Worm (Caenorhabditis elegans) whole organism, late embryonic: Measurements from ENCODE around the gene srj-25.

Experiments
- C08G9.2 ChIP-seq: sonication (generic microtip); optimal IDR thresholded peaks from 2 replicates; lab custom pipeline; 2016; ENCODE audit warnings: mild to moderate bottlenecking, missing genetic modification characterization, moderate library complexity, missing compliant biosample characterization
- C38D4.7 ChIP-seq: fragments of 200-800 bp; sonication (Bioruptor generic); optimal IDR thresholded peaks from 2 replicates; lab custom pipeline; 2018; ENCODE audit warnings: mild to moderate bottlenecking, missing genetic modification characterization, moderate library complexity, missing compliant biosample characterization
- K02D7.2 ChIP-seq: sonication (generic microtip); optimal IDR thresholded peaks from 2 replicates; lab custom pipeline; 2017; ENCODE audit warnings: mild to moderate bottlenecking, missing genetic modification characterization, missing compliant biosample characterization
- K09A11.1 ChIP-seq: sonication (generic microtip); optimal IDR thresholded peaks from 2 replicates; lab custom pipeline; 2017; ENCODE audit warnings: antibody characterized with exemption, mild to moderate bottlenecking, missing genetic modification characterization, missing compliant biosample characterization; ENCODE audit not compliant: insufficient read depth
- Y22D7AL.16 ChIP-seq: sonication (generic microtip); optimal IDR thresholded peaks from 2 replicates; lab custom pipeline; 2016; ENCODE audit warnings: missing genetic modification characterization, missing compliant biosample characterization
- ama-1 ChIP-seq: fragments of 150-350 bp; optimal IDR thresholded peaks from 2 replicates; lab custom pipeline; 2014
- ceh-14 ChIP-seq: sonication (generic microtip); optimal IDR thresholded peaks from 2 replicates; lab custom pipeline; 2016; ENCODE audit warnings: missing genotype, missing genetic modification characterization, missing compliant biosample characterization
- ceh-19 ChIP-seq: fragments of 200-800 bp; sonication (Bioruptor generic); optimal IDR thresholded peaks from 2 replicates; lab custom pipeline; 2018; ENCODE audit warnings: mild to moderate bottlenecking, missing genetic modification characterization, missing compliant biosample characterization
- ceh-24 ChIP-seq: sonication (generic microtip); optimal IDR thresholded peaks from 2 replicates; lab custom pipeline; 2016; ENCODE audit warnings: mild to moderate bottlenecking, missing genetic modification characterization, missing compliant biosample characterization
- ceh-34 ChIP-seq: sonication (generic microtip); optimal IDR thresholded peaks from 2 replicates; lab custom pipeline; 2016; ENCODE audit warnings: mild to moderate bottlenecking, missing genetic modification characterization, missing compliant biosample characterization
- ceh-45 ChIP-seq: fragments of 200-800 bp; sonication (Bioruptor generic); IDR thresholded peaks from 2 replicates; pipeline ENCODE4 v1.3.6; 2022; ENCODE audit warnings: missing genetic modification reagents, missing genetic modification characterization, missing compliant biosample characterization
- ceh-48 ChIP-seq: sonication (generic microtip); optimal IDR thresholded peaks from 2 replicates; lab custom pipeline; 2016; ENCODE audit warnings: missing genetic modification characterization, inconsistent platforms, missing compliant biosample characterization
- ceh-6 ChIP-seq: fragments of 200-800 bp; sonication (Bioruptor generic); optimal IDR thresholded peaks from 2 replicates; lab custom pipeline; 2018; ENCODE audit warnings: mild to moderate bottlenecking, missing genetic modification characterization, missing compliant biosample characterization
- ceh-9 ChIP-seq: sonication (generic microtip); optimal IDR thresholded peaks from 2 replicates; lab custom pipeline; 2016; ENCODE audit warnings: mild to moderate bottlenecking, missing genetic modification characterization, inconsistent platforms, missing compliant biosample characterization
- dmd-4 ChIP-seq: sonication (generic microtip); optimal IDR thresholded peaks from 2 replicates; lab custom pipeline; 2016; ENCODE audit warnings: borderline replicate concordance, missing genetic modification characterization, missing compliant biosample characterization
- dve-1 ChIP-seq: sonication (generic microtip); optimal IDR thresholded peaks from 2 replicates; lab custom pipeline; 2017; ENCODE audit warnings: antibody characterized with exemption, mild to moderate bottlenecking, missing genetic modification characterization, missing compliant biosample characterization
- elt-2 ChIP-seq: sonication (generic microtip); optimal IDR thresholded peaks from 2 replicates; lab custom pipeline; 2016; ENCODE audit warnings: missing genetic modification reagents, missing genetic modification characterization, missing compliant biosample characterization
- ets-4 ChIP-seq: sonication (generic microtip); optimal IDR thresholded peaks from 2 replicates; lab custom pipeline; 2016; ENCODE audit warnings: missing genetic modification characterization, missing compliant biosample characterization
- eyg-1 ChIP-seq: sonication (generic microtip); optimal IDR thresholded peaks from 2 replicates; lab custom pipeline; 2016; ENCODE audit warnings: missing genotype, missing genetic modification characterization, missing compliant biosample characterization
- fax-1 ChIP-seq: sonication (generic microtip); optimal IDR thresholded peaks from 2 replicates; lab custom pipeline; 2016; ENCODE audit warnings: missing genotype, missing genetic modification characterization, missing compliant biosample characterization
- fkh-10 ChIP-seq: fragments of 150-350 bp; optimal IDR thresholded peaks from 2 replicates; lab custom pipeline; 2014; ENCODE audit warnings: missing biosample characterization, missing genetic modification reagents, missing genetic modification characterization
- fkh-6 ChIP-seq: sonication (generic microtip); optimal IDR thresholded peaks from 2 replicates; lab custom pipeline; 2016; ENCODE audit warnings: missing genetic modification characterization, missing compliant biosample characterization
- gmeb-2 ChIP-seq: sonication (generic microtip); optimal IDR thresholded peaks from 2 replicates; lab custom pipeline; 2016; ENCODE audit warnings: missing genetic modification characterization, inconsistent platforms, missing compliant biosample characterization
- hlh-8 ChIP-seq: sonication (generic microtip); optimal IDR thresholded peaks from 2 replicates; lab custom pipeline; 2016; ENCODE audit warnings: missing genotype, missing genetic modification characterization, missing compliant biosample characterization
- lin-11 ChIP-seq: fragments of 200-800 bp; sonication (Bioruptor generic); optimal IDR thresholded peaks from 2 replicates; lab custom pipeline; 2018; ENCODE audit warnings: mild to moderate bottlenecking, missing genetic modification characterization, missing compliant biosample characterization
- madf-2 ChIP-seq: sonication (generic microtip); optimal IDR thresholded peaks from 2 replicates; lab custom pipeline; 2017; ENCODE audit warnings: missing genetic modification characterization, missing compliant biosample characterization
- nhr-232 ChIP-seq: sonication (generic microtip); optimal IDR thresholded peaks from 2 replicates; lab custom pipeline; 2016; ENCODE audit warnings: missing genetic modification characterization, missing compliant biosample characterization
- npax-4 ChIP-seq: sonication (generic microtip); optimal IDR thresholded peaks from 2 replicates; lab custom pipeline; 2016; ENCODE audit warnings: missing genetic modification characterization, missing compliant biosample characterization
- odd-2 ChIP-seq: sonication (generic microtip); optimal IDR thresholded peaks from 2 replicates; lab custom pipeline; 2017; ENCODE audit warnings: antibody characterized with exemption, mild to moderate bottlenecking, missing genetic modification characterization, missing compliant biosample characterization
- pax-1 ChIP-seq: fragments of 150-350 bp; optimal IDR thresholded peaks from 2 replicates; lab custom pipeline; 2014; ENCODE audit warnings: missing biosample characterization, missing genetic modification characterization
- pha-4 ChIP-seq: fragments of 150-350 bp; optimal IDR thresholded peaks from 2 replicates; lab custom pipeline; 2018; ENCODE audit warnings: missing biosample characterization, missing genetic modification reagents, missing genetic modification characterization
- pros-1 ChIP-seq: fragments of 150-350 bp; optimal IDR thresholded peaks from 2 replicates; lab custom pipeline; 2014; ENCODE audit warnings: missing biosample characterization, missing genetic modification reagents, missing genetic modification characterization
- rnt-1 ChIP-seq: sonication (generic microtip); optimal IDR thresholded peaks from 2 replicates; lab custom pipeline; 2016; ENCODE audit warnings: missing genetic modification characterization, missing compliant biosample characterization
- sdc-2 ChIP-seq: sonication (generic microtip); optimal IDR thresholded peaks from 2 replicates; lab custom pipeline; 2016; ENCODE audit warnings: missing genotype, missing genetic modification characterization, missing compliant biosample characterization
- syd-9 ChIP-seq: sonication (generic microtip); optimal IDR thresholded peaks from 2 replicates; lab custom pipeline; 2016; ENCODE audit warnings: mild to moderate bottlenecking, missing genetic modification characterization, moderate library complexity, missing compliant biosample characterization
- tbx-7 ChIP-seq: sonication (generic microtip); optimal IDR thresholded peaks from 2 replicates; lab custom pipeline; 2016; ENCODE audit warnings: missing genotype, missing genetic modification characterization, missing compliant biosample characterization
- ttx-3 ChIP-seq: sonication (generic microtip); optimal IDR thresholded peaks from 2 replicates; lab custom pipeline; 2016; ENCODE audit warnings: missing genetic modification reagents, missing genetic modification characterization, missing compliant biosample characterization
- unc-3 ChIP-seq, 2 experiments: fragments of 200-800 bp in 1 of 2; sonication (Bioruptor generic) in 1 of 2; sonication (generic microtip) in 1 of 2; conservative IDR thresholded peaks in 1 of 2; optimal IDR thresholded peaks in 1 of 2; 2 replicates each; pipeline versions ENCODE4 v1.3.6 to Lab custom; 2016 to 2022; ENCODE audit warnings: missing compliant biosample characterization in 2 of 2, missing genetic modification characterization in 2 of 2, missing genetic modification reagents in 1 of 2
- unc-42 ChIP-seq: sonication (generic microtip); optimal IDR thresholded peaks from 2 replicates; lab custom pipeline; 2016; ENCODE audit warnings: missing genotype, missing genetic modification characterization, missing compliant biosample characterization
- unc-86 ChIP-seq: sonication (generic microtip); optimal IDR thresholded peaks from 2 replicates; lab custom pipeline; 2016; ENCODE audit warnings: missing genetic modification characterization, missing compliant biosample characterization

Gene srj-25

DNA sequence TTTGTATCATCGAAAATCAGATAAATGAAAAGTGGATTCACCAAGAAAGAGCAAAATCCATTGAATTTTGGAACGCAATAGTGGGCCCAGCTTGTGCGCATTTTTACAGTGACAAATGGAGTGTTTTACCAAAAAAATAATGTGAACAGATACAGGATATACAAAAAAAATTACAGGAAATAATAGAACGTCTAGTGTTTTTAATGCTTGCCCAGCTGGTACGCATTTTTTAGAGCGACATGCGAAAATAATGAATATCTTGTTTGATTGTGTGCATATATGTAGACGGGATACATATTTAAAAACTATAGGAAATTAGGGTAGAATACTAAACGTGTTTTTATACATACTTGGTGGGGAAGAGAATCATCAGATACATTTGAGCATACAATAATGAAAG is at the start of gene srj-25:
Gene srj-25, minus strand, starts transcription at position 101 of the 400 bp plus-strand sequence.
- TF ChIP-seq pax-1 (tag; lab: Kevin White, UChicago) (no peak), unc-86 (tag; lab: Kevin White, UChicago) (no peak), K02D7.2 (no peak), dmd-4 (tag; lab: Kevin White, UChicago) (no peak), ceh-14 (tag; lab: Kevin White, UChicago) (no peak), eyg-1 (tag; lab: Kevin White, UChicago) (no peak)

- TF ChIP-seq eyg-1 (tag; lab: Kevin White, UChicago) (no peak), gmeb-2 (tag; lab: Kevin White, UChicago) (no peak), ttx-3 (no peak), K09A11.1 (tag; lab: Kevin White, UChicago) (no peak), ceh-14 (tag; lab: Kevin White, UChicago) (no peak), lin-11 (no peak), syd-9 (tag; lab: Kevin White, UChicago) (no peak), pha-4 (tag; lab: Kevin White, UChicago) (no peak), unc-42 (tag; lab: Kevin White, UChicago) (no peak), npax-4 (no peak)
Measured at ce11 chrV:782432-782831, 46.4 kb upstream of the srj-25 start, which contains the start of gene srab-16. srab-16 (plus strand) TSS chrV:782732.

DNA sequence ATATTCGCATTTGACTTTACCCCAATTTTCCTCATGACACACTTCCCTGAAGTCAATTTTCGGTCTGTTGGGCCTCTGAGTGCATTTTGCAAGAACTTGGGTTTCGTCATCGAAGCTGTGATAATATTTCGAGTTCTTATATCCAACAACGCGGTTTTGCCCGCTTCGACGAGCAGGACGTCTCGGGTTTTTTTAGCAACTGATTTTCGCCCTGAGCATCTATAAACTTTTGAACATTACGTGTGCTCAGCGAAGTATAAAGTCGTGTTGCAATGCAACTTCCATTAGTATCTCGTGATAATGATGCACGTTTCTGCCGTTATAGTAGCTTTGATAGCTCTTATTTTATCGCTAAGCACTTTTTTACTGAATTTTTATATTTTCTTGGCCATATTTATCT is 43.9 kb upstream of the srj-25 start, which contains the start of gene srbc-60:
Gene srbc-60, plus strand, starts transcription at position 301 of the 400 bp plus-strand sequence.
- TF ChIP-seq Y22D7AL.16 (tag; lab: Kevin White, UChicago), result no peak
- TF ChIP-seq sdc-2 (tag; lab: Kevin White, UChicago), result no peak
- TF ChIP-seq ceh-19 (GFP tag; lab: Kevin White, UChicago), result no peak
- TF ChIP-seq fkh-10, result no peak
- no peak for TF ChIP-seq ets-4 (tag; lab: Kevin White, UChicago)
- no peak for TF ChIP-seq elt-2 (tag; lab: Kevin White, UChicago)
- no peak for TF ChIP-seq fax-1 (tag; lab: Kevin White, UChicago)
- TF ChIP-seq nhr-232 (tag; lab: Kevin White, UChicago), result no peak
- TF ChIP-seq rnt-1 (tag; lab: Kevin White, UChicago), result no peak
- no peak for TF ChIP-seq unc-42 (tag; lab: Kevin White, UChicago)
- no peak for TF ChIP-seq ceh-45 (GFP tag; lab: Robert Waterston, UW)
- no peak for TF ChIP-seq ceh-24 (tag; lab: Kevin White, UChicago)
- TF ChIP-seq dve-1, result no peak
- no peak for TF ChIP-seq ama-1 (lab: Kevin White, UChicago)

- TF ChIP-seq ceh-19 (GFP tag; lab: Kevin White, UChicago) (no peak), dmd-4 (tag; lab: Kevin White, UChicago) (no peak), unc-3 (GFP tag; conservative IDR thresholded peaks at IDR 0.05; lab: Robert Waterston, UW) (no peak), unc-3 (tag; optimal IDR thresholded peaks at IDR 0.05; lab: Kevin White, UChicago) (no peak), ceh-24 (tag; lab: Kevin White, UChicago) (no peak), tbx-7 (tag; lab: Kevin White, UChicago) (no peak), unc-86 (tag; lab: Kevin White, UChicago) (no peak), ceh-6 (GFP tag; lab: Kevin White, UChicago) (no peak), madf-2 (tag; lab: Kevin White, UChicago) (no peak), C08G9.2 (tag; lab: Kevin White, UChicago) (no peak), pax-1 (tag; lab: Kevin White, UChicago) (no peak), hlh-8 (no peak), ceh-9 (tag; lab: Kevin White, UChicago) (no peak), syd-9 (tag; lab: Kevin White, UChicago) (no peak), ceh-48 (tag; lab: Kevin White, UChicago) (no peak), ceh-34 (tag; lab: Kevin White, UChicago) (no peak), C38D4.7 (GFP tag; lab: Kevin White, UChicago) (no peak), odd-2 (tag; lab: Kevin White, UChicago) (no peak), npax-4 (no peak), fkh-6 (tag; lab: Kevin White, UChicago) (no peak), pros-1 (tag; lab: Kevin White, UChicago) (no peak)
Measured at ce11 chrV:778339-778738, 42.3 kb upstream of the srj-25 start, which contains the start of gene srbc-59. srbc-59 (plus strand) TSS chrV:778639.
